Fruit fly (Drosophila melanogaster) whole organism, embryonic: ENCODE measurements around the gene CG5043.

Experiments used
- Ada2b ChIP-seq: fragments of 200-800 bp; sonication (Bioruptor generic); IDR thresholded peaks from 2 replicates; pipeline ENCODE4 v1.3.6; 2022; ENCODE audit warnings: missing biosample characterization, missing genetic modification characterization
- CG10267 ChIP-seq: fragments of 200-800 bp; sonication (Bioruptor generic); optimal IDR thresholded peaks from 2 replicates; lab custom pipeline; 2018; ENCODE audit warnings: missing biosample characterization, mild to moderate bottlenecking, missing genetic modification characterization, moderate library complexity
- CG12155 ChIP-seq: fragments of 200-800 bp; sonication (Bioruptor generic); optimal IDR thresholded peaks from 3 replicates; lab custom pipeline; 2016; ENCODE audit warnings: missing biosample characterization, missing genetic modification characterization
- CG15073 ChIP-seq: fragments of 200-800 bp; sonication (Bioruptor generic); optimal IDR thresholded peaks from 2 replicates; lab custom pipeline; 2016; ENCODE audit warnings: missing biosample characterization, missing genetic modification characterization
- CG18599 ChIP-seq: fragments of 200-800 bp; sonication (Bioruptor generic); optimal IDR thresholded peaks from 3 replicates; lab custom pipeline; 2017; ENCODE audit warnings: missing biosample characterization, missing genetic modification characterization, mild to moderate bottlenecking, moderate library complexity, missing genetic modification reagents
- CG2889 ChIP-seq: fragments of 200-800 bp; sonication (Bioruptor generic); IDR thresholded peaks from 3 replicates; pipeline ENCODE4 v1.3.6; 2022; ENCODE audit warnings: missing biosample characterization, missing genetic modification characterization
- CG30020 ChIP-seq: fragments of 200-800 bp; optimal IDR thresholded peaks from 2 replicates; lab custom pipeline; 2019; ENCODE audit warnings: missing biosample characterization, mild to moderate bottlenecking, missing genetic modification characterization, moderate library complexity
- CG30431 ChIP-seq: fragments of 200-800 bp; sonication (Bioruptor generic); optimal IDR thresholded peaks from 2 replicates; lab custom pipeline; 2017; ENCODE audit warnings: missing biosample characterization, missing genetic modification characterization
- CG3065 ChIP-seq: fragments of 200-800 bp; sonication (Bioruptor generic); optimal IDR thresholded peaks from 2 replicates; lab custom pipeline; 2016; ENCODE audit warnings: missing biosample characterization, missing genetic modification characterization
- CG3281 ChIP-seq: fragments of 200-800 bp; sonication (Bioruptor generic); optimal IDR thresholded peaks from 3 replicates; lab custom pipeline; 2017; ENCODE audit warnings: missing biosample characterization, mild to moderate bottlenecking, missing genetic modification characterization
- CG34376 ChIP-seq: fragments of 200-800 bp; sonication (Bioruptor generic); optimal IDR thresholded peaks from 2 replicates; lab custom pipeline; 2018; ENCODE audit warnings: missing biosample characterization, mild to moderate bottlenecking, missing genetic modification characterization
- CG43689 ChIP-seq: fragments of 200-800 bp; sonication (Bioruptor generic); IDR thresholded peaks from 2 replicates; pipeline ENCODE4 v1.3.6; 2022; ENCODE audit warnings: missing biosample characterization, missing genetic modification characterization
- CG4424 ChIP-seq: fragments of 200-800 bp; sonication (Bioruptor generic); optimal IDR thresholded peaks from 3 replicates; lab custom pipeline; 2016; ENCODE audit warnings: missing biosample characterization, missing genetic modification characterization
- CG6689 ChIP-seq: fragments of 200-800 bp; sonication (Bioruptor generic); IDR thresholded peaks from 2 replicates; pipeline ENCODE4 v1.3.6; 2022; ENCODE audit warnings: missing biosample characterization, missing genetic modification characterization
- CG7357 ChIP-seq: fragments of 200-800 bp; sonication (Bioruptor generic); IDR thresholded peaks from 3 replicates; pipeline ENCODE4 v1.3.6; 2022; ENCODE audit warnings: missing biosample characterization, missing genetic modification characterization
- CG8765 ChIP-seq: fragments of 200-800 bp; sonication (Bioruptor generic); IDR thresholded peaks from 2 replicates; pipeline ENCODE4 v1.3.6; 2022; ENCODE audit warnings: missing biosample characterization, missing genetic modification characterization
- CG9932 ChIP-seq: fragments of 200-800 bp; sonication (Bioruptor generic); IDR thresholded peaks from 2 replicates; pipeline ENCODE4 v1.3.6; 2022; ENCODE audit warnings: missing biosample characterization, missing genetic modification characterization
- CkIIα-i1 ChIP-seq: fragments of 200-800 bp; sonication (Bioruptor generic); IDR thresholded peaks from 2 replicates; pipeline ENCODE4 v1.3.6; 2022; ENCODE audit warnings: missing biosample characterization, missing genetic modification characterization
- E2f2 ChIP-seq: fragments of 200-800 bp; sonication (Bioruptor generic); IDR thresholded peaks from 2 replicates; pipeline ENCODE4 v1.3.6; 2022; ENCODE audit warnings: missing biosample characterization, missing genetic modification characterization
- ERR ChIP-seq: fragments of 200-800 bp; sonication (Bioruptor generic); optimal IDR thresholded peaks from 2 replicates; lab custom pipeline; 2016; ENCODE audit warnings: missing biosample characterization, missing genetic modification characterization
- GATAe ChIP-seq: fragments of 200-800 bp; sonication (Bioruptor generic); conservative IDR thresholded peaks from 2 replicates; pipeline ENCODE4 v1.3.6; 2022; ENCODE audit warnings: missing biosample characterization, missing genetic modification characterization
- Gsc ChIP-seq: fragments of 200-800 bp; sonication (Bioruptor generic); IDR thresholded peaks from 2 replicates; pipeline ENCODE4 v1.3.6; 2022; ENCODE audit warnings: missing biosample characterization, missing genetic modification characterization
- Hr3 ChIP-seq: fragments of 200-800 bp; sonication (Bioruptor generic); optimal IDR thresholded peaks from 3 replicates; lab custom pipeline; 2016; ENCODE audit warnings: missing biosample characterization, missing genetic modification characterization
- Meics ChIP-seq: fragments of 200-800 bp; sonication (Bioruptor generic); optimal IDR thresholded peaks from 2 replicates; lab custom pipeline; 2017; ENCODE audit warnings: missing biosample characterization, mild to moderate bottlenecking, missing genetic modification characterization
- NC2β ChIP-seq: fragments of 200-800 bp; sonication (Bioruptor generic); optimal IDR thresholded peaks from 2 replicates; lab custom pipeline; 2016; ENCODE audit warnings: missing biosample characterization, missing genetic modification characterization
- Sin3A ChIP-seq: fragments of >200 bp; optimal IDR thresholded peaks from 2 replicates; lab custom pipeline; 2018
- Trl ChIP-seq, 3 experiments: fragments of >200 bp in 2 of 3; fragments of 200-800 bp in 1 of 3; sonication (Bioruptor generic) in 1 of 3; optimal IDR thresholded peaks; 2 replicates in 1 of 3; 3 replicates in 2 of 3; lab custom pipeline; 2016 to 2017; ENCODE audit warnings: missing biosample characterization in 1 of 3, missing genetic modification characterization in 1 of 3
- al ChIP-seq: fragments of 200-800 bp; sonication (Bioruptor generic); IDR thresholded peaks from 2 replicates; pipeline ENCODE4 v1.3.6; 2022; ENCODE audit warnings: missing biosample characterization, missing genetic modification characterization
- ara ChIP-seq: fragments of 200-800 bp; sonication (Bioruptor generic); IDR thresholded peaks from 2 replicates; pipeline ENCODE4 v1.3.6; 2022; ENCODE audit warnings: missing biosample characterization, missing genetic modification characterization
- az2 ChIP-seq: fragments of 200-800 bp; sonication (Bioruptor generic); optimal IDR thresholded peaks from 3 replicates; lab custom pipeline; 2016; ENCODE audit warnings: missing biosample characterization, missing genetic modification characterization
- ci ChIP-seq: fragments of 200-800 bp; sonication (Bioruptor generic); IDR thresholded peaks from 3 replicates; pipeline ENCODE4 v1.3.6; 2022; ENCODE audit warnings: missing biosample characterization, missing genetic modification characterization
- cwo ChIP-seq: fragments of 200-800 bp; sonication (Bioruptor generic); optimal IDR thresholded peaks from 3 replicates; lab custom pipeline; 2017; ENCODE audit warnings: missing biosample characterization, missing genetic modification characterization, mild to moderate bottlenecking, moderate library complexity, missing genetic modification reagents
- dmrt11E ChIP-seq: fragments of 200-800 bp; sonication (Bioruptor generic); optimal IDR thresholded peaks from 3 replicates; lab custom pipeline; 2018; ENCODE audit warnings: missing biosample characterization, mild to moderate bottlenecking, missing genetic modification characterization, moderate library complexity
- exex ChIP-seq: fragments of 200-800 bp; sonication (Bioruptor generic); optimal IDR thresholded peaks from 4 replicates; lab custom pipeline; 2018; ENCODE audit warnings: missing biosample characterization, mild to moderate bottlenecking, missing genetic modification characterization, moderate library complexity
- gem ChIP-seq: fragments of 200-800 bp; sonication (Bioruptor generic); optimal IDR thresholded peaks from 2 replicates; lab custom pipeline; 2019; ENCODE audit warnings: missing biosample characterization, mild to moderate bottlenecking, missing genetic modification characterization, moderate library complexity
- gro ChIP-seq: fragments of 200-800 bp; sonication (Bioruptor generic); optimal IDR thresholded peaks from 2 replicates; lab custom pipeline; 2016; ENCODE audit warnings: missing biosample characterization, missing genetic modification characterization
- inv ChIP-seq: fragments of 200-800 bp; sonication (Bioruptor generic); IDR thresholded peaks from 2 replicates; pipeline ENCODE4 v1.3.6; 2022; ENCODE audit warnings: missing biosample characterization, missing genetic modification characterization; ENCODE audit not compliant: partially characterized antibody
- jigr1 ChIP-seq: fragments of 200-800 bp; sonication (Bioruptor generic); IDR thresholded peaks from 3 replicates; pipeline ENCODE4 v1.3.6; 2022; ENCODE audit warnings: missing biosample characterization, missing genetic modification characterization
- mirr ChIP-seq: fragments of 200-800 bp; sonication (Bioruptor generic); optimal IDR thresholded peaks from 3 replicates; lab custom pipeline; 2018; ENCODE audit warnings: missing biosample characterization, mild to moderate bottlenecking, missing genetic modification characterization
- pum ChIP-seq: fragments of 200-800 bp; sonication (Bioruptor generic); optimal IDR thresholded peaks from 2 replicates; lab custom pipeline; 2016; ENCODE audit warnings: missing biosample characterization, missing genetic modification characterization
- pzg ChIP-seq: fragments of 200-800 bp; sonication (Bioruptor generic); optimal IDR thresholded peaks from 3 replicates; lab custom pipeline; 2018; ENCODE audit warnings: missing biosample characterization, mild to moderate bottlenecking, missing genetic modification characterization, moderate library complexity
- rib ChIP-seq: fragments of 200-800 bp; sonication (Bioruptor generic); IDR thresholded peaks from 2 replicates; pipeline ENCODE4 v1.3.6; 2022; ENCODE audit warnings: missing biosample characterization, missing genetic modification characterization
- sens-2 ChIP-seq: fragments of 200-800 bp; sonication (Bioruptor generic); IDR thresholded peaks from 2 replicates; pipeline ENCODE4 v1.3.6; 2022; ENCODE audit warnings: missing biosample characterization, missing genetic modification characterization
- slbo ChIP-seq: fragments of 200-800 bp; sonication (Bioruptor generic); IDR thresholded peaks from 2 replicates; pipeline ENCODE4 v1.3.6; 2022; ENCODE audit warnings: missing biosample characterization, missing genetic modification characterization
- sna ChIP-seq: fragments of 200-800 bp; sonication (Bioruptor generic); IDR thresholded peaks from 2 replicates; pipeline ENCODE4 v1.3.6; 2022; ENCODE audit warnings: missing biosample characterization, missing genetic modification characterization; ENCODE audit not compliant: partially characterized antibody
- sob ChIP-seq: fragments of 200-800 bp; sonication (Bioruptor generic); IDR thresholded peaks from 2 replicates; pipeline ENCODE4 v1.3.6; 2022; ENCODE audit warnings: missing biosample characterization, missing genetic modification characterization
- sug ChIP-seq: fragments of 200-800 bp; optimal IDR thresholded peaks from 2 replicates; lab custom pipeline; 2019; ENCODE audit warnings: missing biosample characterization, mild to moderate bottlenecking, missing genetic modification characterization, moderate library complexity
- ttk ChIP-seq: fragments of 200-800 bp; sonication (Bioruptor generic); IDR thresholded peaks from 2 replicates; pipeline ENCODE4 v2.1.2; 2022; ENCODE audit warnings: missing biosample characterization, missing genetic modification characterization

Gene CG5043

dm6 chr2L:17410358-17410757 lies 23.3 kb upstream of the CG5043 start, which contains the start of the genes Polr2J and CG15141 (continued):
- peak; percentile 68 for TF ChIP-seq Gsc (GFP tag; lab: Robert Waterston, UW)
- peak; percentile 84 for TF ChIP-seq CG8765
- peak; percentile 80 for TF ChIP-seq rib
- TF ChIP-seq CG30431 (GFP tag; lab: Kevin White, UChicago), result peak; percentile 77
- peak; percentile 94 for TF ChIP-seq gem (tag; lab: Kevin White, UChicago)
- TF ChIP-seq Trl (optimal IDR thresholded peaks at IDR 0.05; lab: Kevin White, UChicago), result no peak
- TF ChIP-seq Trl (GFP tag; optimal IDR thresholded peaks at IDR 0.05; lab: Kevin White, UChicago), result peak; percentile 67
- TF ChIP-seq az2 (GFP tag; lab: Kevin White, UChicago), result peak; percentile 79
- peak; percentile 81 for TF ChIP-seq CG3281 (GFP tag; lab: Kevin White, UChicago)

- TF ChIP-seq CG3065 (GFP tag; lab: Kevin White, UChicago) (no peak), Meics (GFP tag; lab: Kevin White, UChicago) (no peak), ara (GFP tag; lab: Robert Waterston, UW) (no peak), Sin3A (lab: Kevin White, UChicago) (no peak), CG4424 (GFP tag; lab: Kevin White, UChicago) (no peak), Hr3 (no peak), sob (GFP tag; lab: Robert Waterston, UW) (no peak), inv (no peak), al (GFP tag; lab: Robert Waterston, UW) (no peak), ttk (no peak)
Measured at dm6 chr2L:17412533-17412932, 21.1 kb upstream of the CG5043 start, which contains the start of gene Rsph9. TSS of gene Rsph9 (minus strand) at chr2L:17412633.

dm6 chr2L:17420419-17420818 lies 13.2 kb upstream of the CG5043 start:
- TF ChIP-seq CG34376 (GFP tag; lab: Kevin White, UChicago), result peak; percentile 57
- peak; percentile 97 for TF ChIP-seq exex (tag; lab: Kevin White, UChicago)
- peak; percentile 62 for TF ChIP-seq sug (tag; lab: Kevin White, UChicago)
- no peak for TF ChIP-seq CG43689 (GFP tag; lab: Robert Waterston, UW)
- no peak for TF ChIP-seq dmrt11E (tag; lab: Kevin White, UChicago)
- TF ChIP-seq mirr (GFP tag; lab: Kevin White, UChicago), result peak; percentile 64
- TF ChIP-seq gro (GFP tag; lab: Kevin White, UChicago), result peak; percentile 24
- no peak for TF ChIP-seq CG2889 (GFP tag; lab: Robert Waterston, UW)
- TF ChIP-seq sens-2 (GFP tag; lab: Robert Waterston, UW), result peak; percentile 49; the same call in 1 of the 2 replicates
- TF ChIP-seq E2f2 (GFP tag; lab: Robert Waterston, UW), result no peak
- 0 out of 2 replicates have a peak, but pooled peaks have one; percentile 34 for TF ChIP-seq GATAe (GFP tag; lab: Robert Waterston, UW)

dm6 chr2L:17421366-17421765 lies 12.3 kb upstream of the CG5043 start:
- no peak for TF ChIP-seq jigr1 (GFP tag; lab: Robert Waterston, UW)
- TF ChIP-seq al (GFP tag; lab: Robert Waterston, UW), result no peak; the same call in 1 of the 2 replicates
- no peak for TF ChIP-seq CG15073 (GFP tag; lab: Kevin White, UChicago)
- TF ChIP-seq CG6689 (GFP tag; lab: Robert Waterston, UW), result 0 out of 2 replicates have a peak, but pooled peaks have one; percentile 15
- TF ChIP-seq CG12155, result peak; percentile 15
- TF ChIP-seq CG7357 (GFP tag; lab: Robert Waterston, UW), result no peak
- TF ChIP-seq CkIIα-i1, result no peak
- TF ChIP-seq NC2β (GFP tag; lab: Kevin White, UChicago), result no peak
- TF ChIP-seq ERR, result no peak
- no peak for TF ChIP-seq pum (GFP tag; lab: Kevin White, UChicago)
- TF ChIP-seq CG30020, result no peak
- peak; percentile 9 for TF ChIP-seq CG10267 (tag; lab: Kevin White, UChicago)
- TF ChIP-seq CG9932, result no peak; the same call in 1 of the 2 replicates
- TF ChIP-seq Ada2b (GFP tag; lab: Robert Waterston, UW), result peak; percentile 17; the same call in 1 of the 2 replicates
- no peak for TF ChIP-seq sna (GFP tag; lab: Robert Waterston, UW)
- TF ChIP-seq CG18599 (GFP tag; lab: Kevin White, UChicago), result peak; percentile 27
- TF ChIP-seq cwo (GFP tag; lab: Kevin White, UChicago), result peak; percentile 3
- peak; percentile 44 for TF ChIP-seq CG3281 (GFP tag; lab: Kevin White, UChicago)
- peak; percentile 49; the same call in 1 of the 2 replicates for TF ChIP-seq slbo (GFP tag; lab: Robert Waterston, UW)
- no peak for TF ChIP-seq ci (GFP tag; lab: Robert Waterston, UW)
- no peak for TF ChIP-seq pzg (GFP tag; lab: Kevin White, UChicago)
